Fruit fly (Drosophila melanogaster): ENCODE data around the gene Sf3a1.

- TF ChIP-seq CG17806 (tag; optimal IDR thresholded peaks at IDR 0.05): no peak
- no peak for TF ChIP-seq CG8159 (tag; optimal IDR thresholded peaks at IDR 0.05)
Observed at dm6 chr3R:17035945-17036344, 33.8 kb upstream of the Sf3a1 start, which contains the start of gene CG4009.

Measured in whole organism, pupa.